Fruit fly (Drosophila melanogaster): ENCODE data around the gene CG34447.

DNA sequence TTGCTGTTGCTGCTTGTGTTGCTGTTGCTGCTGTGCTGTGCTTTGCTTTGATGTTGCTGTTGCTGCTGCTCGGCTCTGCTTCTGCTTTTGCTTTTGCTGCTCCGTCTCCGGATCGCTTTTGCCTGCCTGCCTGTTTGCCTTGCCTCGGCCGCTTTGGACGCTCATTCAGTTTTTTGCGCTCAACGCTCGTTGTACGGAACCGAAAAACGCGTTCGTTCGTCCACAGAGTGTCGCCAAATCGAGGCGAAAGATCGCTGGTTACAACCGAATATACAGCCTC is 8.3 kb upstream of the CG34447 start, which contains the start of gene dpp:
- no peak for TF ChIP-seq so (GFP tag; IDR thresholded peaks at IDR 0.05)
- TF ChIP-seq Fer1 (GFP tag; optimal IDR thresholded peaks at IDR 0.05): no peak
- no peak for TF ChIP-seq p53 (GFP tag; optimal IDR thresholded peaks at IDR 0.05)
- TF ChIP-seq chm (GFP tag; IDR thresholded peaks at IDR 0.05): no peak

Data from whole organism, embryonic.